Fruit fly (Drosophila melanogaster) S2 (cell line): ENCODE measurements around the gene CG11841.

ENCODE experiments used
- CG8478 ChIP-seq: fragments of >200 bp; optimal IDR thresholded peaks from 2 replicates; lab custom pipeline; 2018
- CTCF ChIP-seq, 2 experiments: fragments of >200 bp; optimal IDR thresholded peaks; 2 replicates each; lab custom pipeline; 2018

dm6 chr3R:29091609-29092008 lies 40.8 kb downstream of the CG11841 start:
- no peak for TF ChIP-seq CG8478 (lab: Kevin White, UChicago)
- no peak for TF ChIP-seq CTCF (optimal IDR thresholded peaks at IDR 0.05; lab: Kevin White, UChicago)
